Worm (Caenorhabditis elegans): ENCODE data around the gene clc-5.
A peak's percentile ranks its signal among the peaks of the same experiment; 100 is the strongest.

clc-5 gene

DNA sequence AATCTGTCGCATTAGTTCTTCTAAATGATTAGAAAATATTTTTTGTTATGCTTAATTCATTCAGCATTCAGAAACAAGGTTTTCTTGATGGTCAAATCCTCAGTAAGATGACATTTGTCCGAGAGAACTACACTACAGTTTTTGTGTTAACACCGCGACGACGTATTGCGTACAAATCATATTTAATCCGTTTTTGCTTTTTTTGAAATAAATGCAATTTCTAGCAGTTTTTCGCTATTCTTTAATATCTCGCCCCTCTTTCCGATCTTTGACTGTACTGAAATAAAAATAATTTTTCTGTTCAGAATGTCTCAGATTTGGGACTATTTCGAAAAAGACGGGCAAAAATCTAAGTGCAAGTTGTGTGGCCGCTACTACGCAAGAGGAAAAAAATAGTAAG, 17.3 kb upstream of the clc-5 start, which contains the start of gene C10A4.1:
Gene C10A4.1, plus strand, starts transcription at position 301 of the 400 bp plus-strand sequence.
- TF ChIP-seq ama-1 (optimal IDR thresholded peaks at IDR 0.05) (no peak), vab-15 (tag; optimal IDR thresholded peaks at IDR 0.05) (no peak), nhr-76 (tag; optimal IDR thresholded peaks at IDR 0.05) (no peak)

DNA sequence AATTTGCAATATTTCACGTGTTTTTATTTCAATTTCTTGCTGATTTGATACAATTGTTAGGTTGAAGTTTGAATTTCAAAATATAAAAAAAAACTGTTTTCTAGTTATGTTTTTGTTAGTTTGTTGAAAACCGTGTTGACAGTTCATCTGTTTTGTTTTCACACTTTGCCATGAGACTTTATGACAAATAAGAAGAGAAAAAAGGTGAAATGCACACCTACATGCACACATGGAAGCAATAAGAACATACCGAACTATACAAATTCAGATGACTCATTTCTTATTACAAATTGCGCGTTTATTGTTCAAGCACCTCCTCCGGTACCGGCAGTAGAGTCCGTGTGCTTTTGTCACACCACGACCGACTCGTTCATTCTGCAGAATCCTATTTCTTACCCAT, 12.8 kb upstream of the clc-5 start, which contains the start of gene C10A4.9:
Gene C10A4.9, plus strand, starts transcription at position 301 of the 400 bp plus-strand sequence.
- TF ChIP-seq lin-35 (GFP tag; optimal IDR thresholded peaks at IDR 0.05) = no peak
- no peak for TF ChIP-seq C16A3.4 (tag; optimal IDR thresholded peaks at IDR 0.05)
- TF ChIP-seq xbp-1 (tag; optimal IDR thresholded peaks at IDR 0.05) = no peak
- TF ChIP-seq fkh-8 (tag; optimal IDR thresholded peaks at IDR 0.05) = no peak
- TF ChIP-seq elt-2 (tag; optimal IDR thresholded peaks at IDR 0.05) = no peak
- TF ChIP-seq alr-1 (tag; optimal IDR thresholded peaks at IDR 0.05; ENCODE audit: borderline replicate concordance) = no peak
- no peak for TF ChIP-seq aha-1 (tag; optimal IDR thresholded peaks at IDR 0.05)
- TF ChIP-seq swsn-7 (tag; optimal IDR thresholded peaks at IDR 0.05) = no peak
- TF ChIP-seq blmp-1 (tag; optimal IDR thresholded peaks at IDR 0.05) = no peak
- no peak for TF ChIP-seq mdl-1 (tag; optimal IDR thresholded peaks at IDR 0.05)
- no peak for TF ChIP-seq hpl-2 (GFP tag; optimal IDR thresholded peaks at IDR 0.05)
- no peak for TF ChIP-seq pag-3 (tag; optimal IDR thresholded peaks at IDR 0.05; ENCODE audit: borderline replicate concordance, insufficient read depth)
- TF ChIP-seq efl-1 (optimal IDR thresholded peaks at IDR 0.05) = no peak
- TF ChIP-seq efl-1 (GFP tag; optimal IDR thresholded peaks at IDR 0.05 in 1 of 2) = no peak
- TF ChIP-seq nhr-12 (tag; optimal IDR thresholded peaks at IDR 0.05) = no peak
- no peak for TF ChIP-seq nhr-20 (tag; optimal IDR thresholded peaks at IDR 0.05)

DNA sequence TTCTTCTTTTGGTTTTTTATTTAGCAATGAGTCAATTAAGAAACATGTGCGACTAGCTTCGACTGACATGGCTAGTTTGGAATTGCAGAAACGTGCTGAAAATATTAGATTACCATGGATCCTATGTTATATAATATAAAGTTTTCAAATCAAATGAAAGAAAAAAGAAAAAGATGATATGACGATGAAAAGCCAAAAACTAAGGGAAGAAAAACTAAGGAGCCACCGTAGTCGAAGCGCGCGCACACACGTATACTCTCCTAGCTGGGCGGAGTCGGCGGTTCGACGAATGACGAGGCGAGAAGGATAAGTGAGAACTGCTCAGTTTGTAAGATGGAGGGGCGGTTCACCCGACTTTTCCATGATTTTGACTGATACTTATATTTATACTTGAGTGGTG, 8.6 kb upstream of the clc-5 start, which contains the start of gene mnm-2:
Gene mnm-2, minus strand, starts transcription at position 101 of the 400 bp plus-strand sequence.
- TF ChIP-seq elt-2 (tag; optimal IDR thresholded peaks at IDR 0.05) (no peak), jun-1 (tag; optimal IDR thresholded peaks at IDR 0.05) (no peak), ces-1 (GFP tag; optimal IDR thresholded peaks at IDR 0.05) (no peak), fkh-10 (GFP tag; optimal IDR thresholded peaks at IDR 0.05) (no peak), nhr-76 (tag; optimal IDR thresholded peaks at IDR 0.05) (no peak), lin-13 (GFP tag; optimal IDR thresholded peaks at IDR 0.05) (no peak), unc-62 (GFP tag; optimal IDR thresholded peaks at IDR 0.05) (no peak), vab-15 (tag; optimal IDR thresholded peaks at IDR 0.05) (no peak), mdl-1 (tag; optimal IDR thresholded peaks at IDR 0.05) (no peak), lin-14 (GFP tag; optimal IDR thresholded peaks at IDR 0.05) (no peak), irx-1 (tag; optimal IDR thresholded peaks at IDR 0.05) (no peak), ets-5 (GFP tag; IDR thresholded peaks at IDR 0.05) (no peak)

DNA sequence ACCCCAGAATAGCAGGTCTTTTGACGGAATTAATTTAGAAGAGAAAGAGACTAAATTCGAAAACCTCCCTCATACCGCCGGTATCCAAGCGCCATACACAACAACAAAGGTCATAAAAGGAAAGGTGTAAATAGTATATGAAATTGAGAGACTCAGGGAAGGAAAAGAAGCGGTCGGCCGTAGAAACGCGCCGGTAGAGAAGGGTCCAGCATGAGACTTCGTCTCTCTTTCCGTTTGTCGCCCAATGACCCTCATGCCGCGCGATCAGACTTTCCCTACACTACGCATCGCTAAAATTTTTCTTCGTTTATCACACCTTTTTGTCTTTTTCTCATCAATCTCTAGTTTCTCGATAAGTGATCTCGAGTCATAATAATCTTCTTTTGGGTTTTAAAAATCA, 2.9 kb upstream of the clc-5 start:
- TF ChIP-seq sup-37 (GFP tag; optimal IDR thresholded peaks at IDR 0.05) (no peak), nhr-237 (tag; optimal IDR thresholded peaks at IDR 0.05) (no peak), ztf-11 (tag; optimal IDR thresholded peaks at IDR 0.05) (no peak), fkh-8 (tag; optimal IDR thresholded peaks at IDR 0.05) (no peak), zip-4 (GFP tag; optimal IDR thresholded peaks at IDR 0.05) (no peak), elt-3 (tag; optimal IDR thresholded peaks at IDR 0.05) (peak in 2 of 6 experiments; percentile 37 to 79), nhr-71 (tag; optimal IDR thresholded peaks at IDR 0.05) (peak; percentile 47), nhr-11 (tag; optimal IDR thresholded peaks at IDR 0.05) (no peak), C16A3.4 (tag; optimal IDR thresholded peaks at IDR 0.05) (no peak), nhr-85 (tag) (peak; percentile 77), vab-15 (tag; optimal IDR thresholded peaks at IDR 0.05) (no peak), lir-3 (tag; optimal IDR thresholded peaks at IDR 0.05; ENCODE audit: poor library complexity) (no peak), hlh-4 (tag; optimal IDR thresholded peaks at IDR 0.05) (no peak), snu-23 (GFP tag; optimal IDR thresholded peaks at IDR 0.05) (peak; percentile 58), nhr-19 (GFP tag; conservative IDR thresholded peaks at IDR 0.05) (peak; percentile 21), pax-3 (tag; optimal IDR thresholded peaks at IDR 0.05) (no peak), rnt-1 (tag; optimal IDR thresholded peaks at IDR 0.05) (no peak), tlp-1 (tag; optimal IDR thresholded peaks at IDR 0.05) (no peak), hpl-2 (GFP tag; optimal IDR thresholded peaks at IDR 0.05) (no peak), egl-13 (tag; optimal IDR thresholded peaks at IDR 0.05) (no peak), lin-15B (tag; optimal IDR thresholded peaks at IDR 0.05) (no peak), grh-1 (GFP tag; IDR thresholded peaks at IDR 0.05) (no peak), nhr-47 (tag; optimal IDR thresholded peaks at IDR 0.05) (peak; percentile 6), nhr-90 (tag; optimal IDR thresholded peaks at IDR 0.05; ENCODE audit: poor library complexity) (peak; percentile 23), dsc-1 (tag; optimal IDR thresholded peaks at IDR 0.05) (no peak)
